Worm (Caenorhabditis elegans): ENCODE results near the gene str-69.
A peak's percentile ranks its signal among the peaks of the same experiment; 100 is the strongest.
"Not testable (repeated sequence)": the region's sequence is repeated elsewhere in the genome, so short reads cannot be mapped to it uniquely, and the experiment has no call there.

Gene str-69

ce11 chrV:3106785-3107184, 1.1 kb upstream of the str-69 start:
- TF ChIP-seq snpc-4 (GFP tag; optimal IDR thresholded peaks at IDR 0.05) (peak; percentile 21), snpc-4 (tag; optimal IDR thresholded peaks at IDR 0.05) (peak in 1 of 4 experiments; percentile 91), egl-18 (GFP tag; IDR thresholded peaks at IDR 0.05) (0 out of 2 replicates have a peak, but pooled peaks have one; percentile 14), snpc-1.1 (tag; optimal IDR thresholded peaks at IDR 0.05; ENCODE audit: insufficient read depth) (peak; percentile 63), F37B4.10 (GFP tag; IDR thresholded peaks at IDR 0.05) (no peak)

- TF ChIP-seq ceh-40 (GFP tag; IDR thresholded peaks at IDR 0.05), result no peak
- no peak for TF ChIP-seq lsy-27 (tag; optimal IDR thresholded peaks at IDR 0.05; ENCODE audit: borderline replicate concordance, insufficient read depth)
- TF ChIP-seq madf-6 (GFP tag; IDR thresholded peaks at IDR 0.05), result no peak
- no peak for TF ChIP-seq F37B4.10 (GFP tag; IDR thresholded peaks at IDR 0.05)
- no peak for TF ChIP-seq chd-7 (tag; optimal IDR thresholded peaks at IDR 0.05)
- no peak for TF ChIP-seq ccch-3 (GFP tag; optimal IDR thresholded peaks at IDR 0.05)
- TF ChIP-seq ztf-18 (tag; optimal IDR thresholded peaks at IDR 0.05), result no peak
- TF ChIP-seq hlh-26 (GFP tag; conservative IDR thresholded peaks at IDR 0.05), result no peak
- no peak for TF ChIP-seq pbrm-1 (GFP tag; IDR thresholded peaks at IDR 0.05)
- no peak for TF ChIP-seq sea-2 (GFP tag; IDR thresholded peaks at IDR 0.05)
- no peak for TF ChIP-seq nhr-90 (tag; optimal IDR thresholded peaks at IDR 0.05)
- no peak for TF ChIP-seq F57A8.1 (GFP tag; optimal IDR thresholded peaks at IDR 0.05)
- TF ChIP-seq lin-40 (tag; optimal IDR thresholded peaks at IDR 0.05), result no peak
- no peak for TF ChIP-seq egrh-3 (GFP tag; IDR thresholded peaks at IDR 0.05)
- TF ChIP-seq rec-8 (tag; optimal IDR thresholded peaks at IDR 0.05), result no peak
Measured at ce11 chrV:3104134-3104533, 1.6 kb downstream of the str-69 start, which contains the start of gene str-66. Gene str-66 (minus strand): TSS chrV:3104234.

- not testable (repeated sequence) for TF ChIP-seq aptf-2 (GFP tag; conservative IDR thresholded peaks at IDR 0.05); nhr-80 (tag; optimal IDR thresholded peaks at IDR 0.05); aptf-3 (GFP tag; IDR thresholded peaks at IDR 0.05)
Measured at ce11 chrV:3102049-3102448, 3.7 kb downstream of the str-69 start, which contains the start of gene Y73C8C.4. Gene Y73C8C.4 (minus strand): TSS chrV:3102149.

ce11 chrV:3100527-3100926, 5.2 kb downstream of the str-69 start:
- TF ChIP-seq T07F8.4 (tag; optimal IDR thresholded peaks at IDR 0.05), result no peak
- no peak for TF ChIP-seq F52B5.7 (tag; optimal IDR thresholded peaks at IDR 0.05)
- TF ChIP-seq sea-2 (GFP tag; IDR thresholded peaks at IDR 0.05), result no peak
- no peak for TF ChIP-seq him-1 (tag; optimal IDR thresholded peaks at IDR 0.05)
- TF ChIP-seq snpc-4 (GFP tag; optimal IDR thresholded peaks at IDR 0.05), result no peak
- peak in 1 of 4 experiments; percentile 53 for TF ChIP-seq snpc-4 (tag; optimal IDR thresholded peaks at IDR 0.05)
- TF ChIP-seq F10E7.11 (tag; optimal IDR thresholded peaks at IDR 0.05), result no peak

- peak; percentile 8 for TF ChIP-seq nhr-80 (tag; optimal IDR thresholded peaks at IDR 0.05)
- no peak for TF ChIP-seq mcd-1 (GFP tag; IDR thresholded peaks at IDR 0.05)
- no peak for TF ChIP-seq hsf-1 (GFP tag; IDR thresholded peaks at IDR 0.05)
- no peak for TF ChIP-seq rcor-1 (GFP tag; IDR thresholded peaks at IDR 0.05)
- TF ChIP-seq hmg-1.2 (GFP tag; IDR thresholded peaks at IDR 0.05), result peak; percentile 34; the same call in 1 of the 2 replicates
Measured at ce11 chrV:3094351-3094750, 11.4 kb downstream of the str-69 start, which contains the start of gene cyp-33C9. Gene cyp-33C9 (minus strand): TSS chrV:3094561.

ce11 chrV:3088768-3089167, 16.9 kb downstream of the str-69 start, which contains the start of gene acs-21:
Gene acs-21 (plus strand): TSS chrV:3089068.
- TF ChIP-seq egrh-3 (GFP tag; IDR thresholded peaks at IDR 0.05) (no peak), nhr-179 (tag; optimal IDR thresholded peaks at IDR 0.05) (no peak), attf-5 (GFP tag; optimal IDR thresholded peaks at IDR 0.05) (no peak), nfyb-1 (GFP tag; IDR thresholded peaks at IDR 0.05) (no peak), ceh-40 (GFP tag; IDR thresholded peaks at IDR 0.05) (no peak), die-1 (tag; optimal IDR thresholded peaks at IDR 0.05) (no peak), B0019.2 (GFP tag; conservative IDR thresholded peaks at IDR 0.05) (no peak), lir-1 (GFP tag; conservative IDR thresholded peaks at IDR 0.05) (no peak), C17E4.6 (GFP tag; IDR thresholded peaks at IDR 0.05) (no peak), ekl-4 (GFP tag; IDR thresholded peaks at IDR 0.05) (no peak), lsl-1 (GFP tag; optimal IDR thresholded peaks at IDR 0.05) (no peak), unc-130 (GFP tag; optimal IDR thresholded peaks at IDR 0.05) (no peak), ceh-100 (GFP tag; IDR thresholded peaks at IDR 0.05) (no peak), hmg-1.2 (GFP tag; IDR thresholded peaks at IDR 0.05) (no peak)
